Fruit fly (Drosophila melanogaster) whole organism, embryonic: ENCODE data around the gene ClpP.
A peak's percentile ranks its signal among the peaks of the same experiment; 100 is the strongest.

ENCODE experiments used
- Adf1 ChIP-seq: fragments of 200-800 bp; sonication (Bioruptor generic); IDR thresholded peaks from 2 replicates; pipeline ENCODE4 v1.3.6; 2022; ENCODE audit warnings: missing biosample characterization, missing genetic modification characterization
- Atf6 ChIP-seq: fragments of 200-800 bp; sonication (Bioruptor generic); IDR thresholded peaks from 2 replicates; pipeline ENCODE4 v1.3.6; 2022; ENCODE audit warnings: missing biosample characterization, missing genetic modification characterization
- Bdp1 ChIP-seq: fragments of 200-800 bp; sonication (Bioruptor generic); optimal IDR thresholded peaks from 3 replicates; lab custom pipeline; 2016; ENCODE audit warnings: missing biosample characterization, missing genetic modification characterization
- Blimp-1 ChIP-seq: fragments of 200-800 bp; sonication (Bioruptor generic); optimal IDR thresholded peaks from 3 replicates; lab custom pipeline; 2018; ENCODE audit warnings: missing biosample characterization, missing genetic modification characterization, mild to moderate bottlenecking, moderate library complexity, missing genetic modification reagents
- BtbVII ChIP-seq: fragments of 200-800 bp; sonication (Bioruptor generic); optimal IDR thresholded peaks from 3 replicates; lab custom pipeline; 2017; ENCODE audit warnings: missing biosample characterization, mild to moderate bottlenecking, missing genetic modification characterization
- CG11560 ChIP-seq: fragments of 200-800 bp; sonication (Bioruptor generic); IDR thresholded peaks from 3 replicates; pipeline ENCODE4 v1.3.6; 2022; ENCODE audit warnings: missing biosample characterization, missing genetic modification characterization
- CG12071 ChIP-seq: fragments of 200-800 bp; sonication (Bioruptor generic); optimal IDR thresholded peaks from 3 replicates; lab custom pipeline; 2018; ENCODE audit warnings: missing biosample characterization, mild to moderate bottlenecking, missing genetic modification characterization
- CG12219 ChIP-seq: fragments of 200-800 bp; sonication (Bioruptor generic); optimal IDR thresholded peaks from 3 replicates; lab custom pipeline; 2018; ENCODE audit warnings: missing biosample characterization, mild to moderate bottlenecking, missing genetic modification characterization
- CG12744 ChIP-seq: fragments of 200-800 bp; sonication (Bioruptor generic); optimal IDR thresholded peaks from 2 replicates; lab custom pipeline; 2016; ENCODE audit warnings: missing biosample characterization, missing genetic modification characterization
- CG14860 ChIP-seq: fragments of 200-800 bp; sonication (Bioruptor generic); IDR thresholded peaks from 3 replicates; pipeline ENCODE4 v1.3.6; 2022; ENCODE audit warnings: missing biosample characterization, missing genetic modification characterization; ENCODE audit not compliant: partially characterized antibody
- CG1647 ChIP-seq: fragments of 200-800 bp; sonication (Bioruptor generic); optimal IDR thresholded peaks from 3 replicates; lab custom pipeline; 2016; ENCODE audit warnings: missing biosample characterization, missing genetic modification characterization
- CG17186 ChIP-seq: fragments of 200-800 bp; sonication (Bioruptor generic); optimal IDR thresholded peaks from 3 replicates; lab custom pipeline; 2017; ENCODE audit warnings: missing biosample characterization, missing genetic modification reagents, missing genetic modification characterization
- CG17328 ChIP-seq: fragments of 200-800 bp; sonication (Bioruptor generic); IDR thresholded peaks from 2 replicates; pipeline ENCODE4 v1.3.6; 2022; ENCODE audit warnings: missing biosample characterization, missing genetic modification characterization
- CG31388 ChIP-seq: fragments of 200-800 bp; sonication (Bioruptor generic); optimal IDR thresholded peaks from 2 replicates; lab custom pipeline; 2016; ENCODE audit warnings: missing biosample characterization, missing genetic modification characterization
- CG31441 ChIP-seq: fragments of 200-800 bp; sonication (Bioruptor generic); IDR thresholded peaks from 2 replicates; pipeline ENCODE4 v1.3.6; 2022; ENCODE audit warnings: missing biosample characterization, missing genetic modification characterization
- CG32532 ChIP-seq: fragments of 200-800 bp; sonication (Bioruptor generic); IDR thresholded peaks from 2 replicates; pipeline ENCODE4 v1.3.6; 2022; ENCODE audit warnings: missing biosample characterization, missing genetic modification characterization
- CG32767 ChIP-seq: fragments of 200-800 bp; sonication (Bioruptor generic); IDR thresholded peaks from 2 replicates; pipeline ENCODE4 v1.3.6; 2022; ENCODE audit warnings: missing biosample characterization, missing genetic modification characterization
- CG7271 ChIP-seq: fragments of 200-800 bp; sonication (Bioruptor generic); optimal IDR thresholded peaks from 2 replicates; lab custom pipeline; 2018; ENCODE audit warnings: missing biosample characterization, mild to moderate bottlenecking, missing genetic modification characterization, moderate library complexity
- CG8388 ChIP-seq: fragments of 200-800 bp; sonication (Bioruptor generic); optimal IDR thresholded peaks from 2 replicates; lab custom pipeline; 2019; ENCODE audit warnings: missing biosample characterization, mild to moderate bottlenecking, missing genetic modification characterization, moderate library complexity
- Dek ChIP-seq: fragments of 200-800 bp; sonication (Bioruptor generic); optimal IDR thresholded peaks from 3 replicates; lab custom pipeline; 2019; ENCODE audit warnings: missing biosample characterization, mild to moderate bottlenecking, missing genetic modification characterization, moderate library complexity
- Doc2 ChIP-seq: fragments of 200-800 bp; sonication (Bioruptor generic); IDR thresholded peaks from 2 replicates; pipeline ENCODE4 v1.3.6; 2022; ENCODE audit warnings: missing biosample characterization, missing genetic modification characterization
- Dp ChIP-seq: fragments of 200-800 bp; sonication (Bioruptor generic); optimal IDR thresholded peaks from 2 replicates; lab custom pipeline; 2018; ENCODE audit warnings: missing biosample characterization, mild to moderate bottlenecking, missing genetic modification characterization, moderate library complexity
- E2f2 ChIP-seq: fragments of 200-800 bp; sonication (Bioruptor generic); IDR thresholded peaks from 2 replicates; pipeline ENCODE4 v1.3.6; 2022; ENCODE audit warnings: missing biosample characterization, missing genetic modification characterization
- ERR ChIP-seq: fragments of 200-800 bp; sonication (Bioruptor generic); optimal IDR thresholded peaks from 2 replicates; lab custom pipeline; 2016; ENCODE audit warnings: missing biosample characterization, missing genetic modification characterization
- Ets97D ChIP-seq: fragments of 200-800 bp; sonication (Bioruptor generic); optimal IDR thresholded peaks from 3 replicates; lab custom pipeline; 2016; ENCODE audit warnings: missing biosample characterization, missing genetic modification characterization
- Fer1 ChIP-seq: fragments of 200-800 bp; sonication (Bioruptor generic); optimal IDR thresholded peaks from 2 replicates; lab custom pipeline; 2017; ENCODE audit warnings: missing biosample characterization, mild to moderate bottlenecking, missing genetic modification characterization
- GATAe ChIP-seq: fragments of 200-800 bp; sonication (Bioruptor generic); conservative IDR thresholded peaks from 2 replicates; pipeline ENCODE4 v1.3.6; 2022; ENCODE audit warnings: missing biosample characterization, missing genetic modification characterization
- Gsc ChIP-seq: fragments of 200-800 bp; sonication (Bioruptor generic); IDR thresholded peaks from 2 replicates; pipeline ENCODE4 v1.3.6; 2022; ENCODE audit warnings: missing biosample characterization, missing genetic modification characterization
- HLH3B ChIP-seq: fragments of 200-800 bp; sonication (Bioruptor generic); IDR thresholded peaks from 2 replicates; pipeline ENCODE4 v1.3.6; 2022; ENCODE audit warnings: missing biosample characterization, missing genetic modification characterization
- Kr ChIP-seq: fragments of 200-800 bp; sonication (Bioruptor generic); optimal IDR thresholded peaks from 2 replicates; lab custom pipeline; 2017; ENCODE audit warnings: missing biosample characterization, mild to moderate bottlenecking, missing genetic modification characterization
- Mad ChIP-seq: fragments of 200-800 bp; sonication (Bioruptor generic); optimal IDR thresholded peaks from 2 replicates; lab custom pipeline; 2016; ENCODE audit warnings: missing biosample characterization, missing genetic modification characterization
- NC2β ChIP-seq: fragments of 200-800 bp; sonication (Bioruptor generic); optimal IDR thresholded peaks from 2 replicates; lab custom pipeline; 2016; ENCODE audit warnings: missing biosample characterization, missing genetic modification characterization
- Sry-β ChIP-seq: fragments of 200-800 bp; sonication (Bioruptor generic); optimal IDR thresholded peaks from 2 replicates; lab custom pipeline; 2018; ENCODE audit warnings: missing biosample characterization, mild to moderate bottlenecking, missing genetic modification characterization, moderate library complexity
- TFAM ChIP-seq: fragments of 200-800 bp; sonication (Bioruptor generic); optimal IDR thresholded peaks from 2 replicates; lab custom pipeline; 2017; ENCODE audit warnings: missing biosample characterization, missing genetic modification characterization, inconsistent platforms
- Tbp ChIP-seq: fragments of >200 bp; optimal IDR thresholded peaks from 2 replicates; lab custom pipeline; 2018; ENCODE audit warnings: missing biosample characterization, missing genetic modification characterization
- Vsx1 ChIP-seq: fragments of 200-800 bp; sonication (Bioruptor generic); optimal IDR thresholded peaks from 2 replicates; lab custom pipeline; 2017; ENCODE audit warnings: missing biosample characterization, mild to moderate bottlenecking, missing genetic modification characterization, missing genetic modification reagents
- bbx ChIP-seq: fragments of 200-800 bp; sonication (Bioruptor generic); IDR thresholded peaks from 2 replicates; pipeline ENCODE4 v1.3.6; 2022; ENCODE audit warnings: missing biosample characterization, missing genetic modification characterization; ENCODE audit not compliant: partially characterized antibody
- cato ChIP-seq: fragments of 200-800 bp; sonication (Bioruptor generic); optimal IDR thresholded peaks from 2 replicates; lab custom pipeline; 2016; ENCODE audit warnings: missing biosample characterization, missing genetic modification characterization, borderline replicate concordance
- chif ChIP-seq, 2 experiments: fragments of 200-800 bp; sonication (Bioruptor generic); optimal IDR thresholded peaks; 3 replicates each; lab custom pipeline; 2016; ENCODE audit warnings: missing biosample characterization in 2 of 2, missing genetic modification characterization in 2 of 2
- cwo ChIP-seq: fragments of 200-800 bp; sonication (Bioruptor generic); optimal IDR thresholded peaks from 3 replicates; lab custom pipeline; 2017; ENCODE audit warnings: missing biosample characterization, missing genetic modification characterization, mild to moderate bottlenecking, moderate library complexity, missing genetic modification reagents
- grn ChIP-seq: fragments of 200-800 bp; sonication (Bioruptor generic); optimal IDR thresholded peaks from 3 replicates; lab custom pipeline; 2017; ENCODE audit warnings: missing biosample characterization, missing genetic modification characterization
- gsb-n ChIP-seq: fragments of 200-800 bp; sonication (Bioruptor generic); optimal IDR thresholded peaks from 3 replicates; lab custom pipeline; 2018; ENCODE audit warnings: missing biosample characterization, mild to moderate bottlenecking, missing genetic modification characterization
- mirr ChIP-seq: fragments of 200-800 bp; sonication (Bioruptor generic); optimal IDR thresholded peaks from 3 replicates; lab custom pipeline; 2018; ENCODE audit warnings: missing biosample characterization, mild to moderate bottlenecking, missing genetic modification characterization
- pho ChIP-seq: fragments of 200-800 bp; sonication (Bioruptor generic); optimal IDR thresholded peaks from 2 replicates; lab custom pipeline; 2016; ENCODE audit warnings: missing biosample characterization, missing genetic modification characterization
- phol ChIP-seq: fragments of 200-800 bp; sonication (Bioruptor generic); optimal IDR thresholded peaks from 3 replicates; lab custom pipeline; 2018; ENCODE audit warnings: missing biosample characterization, mild to moderate bottlenecking, missing genetic modification characterization, moderate library complexity
- sima ChIP-seq: fragments of 200-800 bp; sonication (Bioruptor generic); optimal IDR thresholded peaks from 2 replicates; lab custom pipeline; 2016; ENCODE audit warnings: missing biosample characterization, missing genetic modification characterization
- tin ChIP-seq: fragments of 200-800 bp; sonication (Bioruptor generic); optimal IDR thresholded peaks from 3 replicates; lab custom pipeline; 2016; ENCODE audit warnings: missing biosample characterization, missing genetic modification characterization
- tna ChIP-seq: fragments of 200-800 bp; sonication (Bioruptor generic); IDR thresholded peaks from 2 replicates; pipeline ENCODE4 v1.3.6; 2022; ENCODE audit warnings: missing biosample characterization, missing genetic modification characterization; ENCODE audit not compliant: partially characterized antibody
- trem ChIP-seq: fragments of 200-800 bp; optimal IDR thresholded peaks from 3 replicates; lab custom pipeline; 2019; ENCODE audit warnings: missing biosample characterization, mild to moderate bottlenecking, missing genetic modification characterization, moderate library complexity
- twi ChIP-seq: fragments of 200-800 bp; optimal IDR thresholded peaks from 2 replicates; lab custom pipeline; 2019; ENCODE audit warnings: missing biosample characterization, mild to moderate bottlenecking, missing genetic modification characterization, moderate library complexity
- unpg ChIP-seq: fragments of 200-800 bp; sonication (Bioruptor generic); optimal IDR thresholded peaks from 3 replicates; lab custom pipeline; 2018; ENCODE audit warnings: missing biosample characterization, mild to moderate bottlenecking, missing genetic modification characterization, moderate library complexity

ClpP gene

dm6 chr2L:10342471-10342870 lies 14.1 kb upstream of the ClpP start, which contains the start of gene Sps2 (continued):
- TF ChIP-seq CG12219 (GFP tag; lab: Kevin White, UChicago) (no peak), CG11560 (tag; lab: Robert Waterston, UW) (no peak), Tbp (GFP tag; lab: Kevin White, UChicago) (no peak), E2f2 (GFP tag; lab: Robert Waterston, UW) (peak; percentile 46; the same call in 1 of the 2 replicates), CG14860 (GFP tag; lab: Robert Waterston, UW) (peak; percentile 40; the same call in 1 of the 3 replicates), cwo (GFP tag; lab: Kevin White, UChicago) (no peak), unpg (GFP tag; lab: Kevin White, UChicago) (no peak), CG17186 (GFP tag; lab: Kevin White, UChicago) (no peak), twi (tag; lab: Kevin White, UChicago) (no peak), chif (GFP tag; optimal IDR thresholded peaks at IDR 0.05; lab: Kevin White, UChicago) (no peak), CG31388 (no peak), CG12744 (GFP tag; lab: Kevin White, UChicago) (no peak), Doc2 (GFP tag; lab: Robert Waterston, UW) (no peak), Gsc (GFP tag; lab: Robert Waterston, UW) (no peak), Atf6 (GFP tag; lab: Robert Waterston, UW) (no peak), GATAe (GFP tag; lab: Robert Waterston, UW) (peak; percentile 27; the same call in 1 of the 2 replicates), Blimp-1 (GFP tag; lab: Kevin White, UChicago) (no peak), Dp (GFP tag; lab: Kevin White, UChicago) (peak; percentile 18), Sry-β (no peak), Dek (tag; lab: Kevin White, UChicago) (peak; percentile 17), tin (GFP tag; lab: Kevin White, UChicago) (no peak), trem (peak; percentile 27), CG12071 (GFP tag; lab: Kevin White, UChicago) (no peak), mirr (GFP tag; lab: Kevin White, UChicago) (no peak), grn (GFP tag; lab: Kevin White, UChicago) (peak; percentile 94), tna (no peak), Ets97D (GFP tag; lab: Kevin White, UChicago) (no peak), Bdp1 (GFP tag; lab: Kevin White, UChicago) (no peak), cato (GFP tag; lab: Kevin White, UChicago) (no peak), CG8388 (GFP tag; lab: Kevin White, UChicago) (peak; percentile 51), ERR (GFP tag; lab: Kevin White, UChicago) (no peak), gsb-n (no peak), pho (GFP tag; lab: Kevin White, UChicago) (no peak), CG1647 (GFP tag; lab: Kevin White, UChicago) (no peak), BtbVII (GFP tag; lab: Kevin White, UChicago) (no peak), TFAM (GFP tag; lab: Kevin White, UChicago) (no peak), Kr (GFP tag; lab: Kevin White, UChicago) (no peak), NC2β (GFP tag; lab: Kevin White, UChicago) (no peak), CG7271 (no peak), CG31441 (GFP tag; lab: Robert Waterston, UW) (0 out of 2 replicates have a peak, but pooled peaks have one; percentile 9), phol (tag; lab: Kevin White, UChicago) (peak; percentile 42), CG17328 (GFP tag; lab: Robert Waterston, UW) (peak; percentile 27; the same call in 1 of the 2 replicates), sima (GFP tag; lab: Kevin White, UChicago) (no peak), CG32767 (GFP tag; lab: Robert Waterston, UW) (no peak), CG32532 (peak; percentile 37; the same call in 1 of the 2 replicates), Vsx1 (no peak), bbx (GFP tag; lab: Robert Waterston, UW) (peak; percentile 78), Fer1 (GFP tag; lab: Kevin White, UChicago) (no peak), Adf1 (GFP tag; lab: Robert Waterston, UW) (no peak), HLH3B (no peak), Mad (GFP tag; lab: Kevin White, UChicago) (no peak)
